Worm (Caenorhabditis elegans) whole organism, late embryonic: ENCODE results near the gene F08D12.4.
A peak's percentile ranks its signal among the peaks of the same experiment; 100 is the strongest.

ENCODE experiments used
- C08G9.2 ChIP-seq: sonication (generic microtip); optimal IDR thresholded peaks from 2 replicates; lab custom pipeline; 2016; ENCODE audit warnings: mild to moderate bottlenecking, missing genetic modification characterization, moderate library complexity, missing compliant biosample characterization
- F13H6.1 ChIP-seq: sonication (generic microtip); optimal IDR thresholded peaks from 2 replicates; lab custom pipeline; 2016; ENCODE audit warnings: missing genetic modification characterization, missing compliant biosample characterization
- K02D7.2 ChIP-seq: sonication (generic microtip); optimal IDR thresholded peaks from 2 replicates; lab custom pipeline; 2017; ENCODE audit warnings: mild to moderate bottlenecking, missing genetic modification characterization, missing compliant biosample characterization
- K09A11.1 ChIP-seq: sonication (generic microtip); optimal IDR thresholded peaks from 2 replicates; lab custom pipeline; 2017; ENCODE audit warnings: antibody characterized with exemption, mild to moderate bottlenecking, missing genetic modification characterization, missing compliant biosample characterization; ENCODE audit not compliant: insufficient read depth
- T23F11.4 ChIP-seq: fragments of 200-800 bp; sonication (Bioruptor generic); optimal IDR thresholded peaks from 2 replicates; lab custom pipeline; 2018; ENCODE audit warnings: mild to moderate bottlenecking, missing genetic modification characterization, missing compliant biosample characterization
- ceh-14 ChIP-seq: sonication (generic microtip); optimal IDR thresholded peaks from 2 replicates; lab custom pipeline; 2016; ENCODE audit warnings: missing genotype, missing genetic modification characterization, missing compliant biosample characterization
- ceh-2 ChIP-seq: sonication (generic microtip); optimal IDR thresholded peaks from 2 replicates; lab custom pipeline; 2016; ENCODE audit warnings: missing genotype, missing genetic modification characterization, missing compliant biosample characterization
- ceh-24 ChIP-seq: sonication (generic microtip); optimal IDR thresholded peaks from 2 replicates; lab custom pipeline; 2016; ENCODE audit warnings: mild to moderate bottlenecking, missing genetic modification characterization, missing compliant biosample characterization
- ceh-30 ChIP-seq: fragments of 150-350 bp; optimal IDR thresholded peaks from 2 replicates; lab custom pipeline; 2014; ENCODE audit warnings: missing biosample characterization, missing genetic modification characterization
- ceh-34 ChIP-seq: sonication (generic microtip); optimal IDR thresholded peaks from 2 replicates; lab custom pipeline; 2016; ENCODE audit warnings: mild to moderate bottlenecking, missing genetic modification characterization, missing compliant biosample characterization
- ceh-45 ChIP-seq: fragments of 200-800 bp; sonication (Bioruptor generic); IDR thresholded peaks from 2 replicates; pipeline ENCODE4 v1.3.6; 2022; ENCODE audit warnings: missing genetic modification reagents, missing genetic modification characterization, missing compliant biosample characterization
- ceh-48 ChIP-seq: sonication (generic microtip); optimal IDR thresholded peaks from 2 replicates; lab custom pipeline; 2016; ENCODE audit warnings: missing genetic modification characterization, inconsistent platforms, missing compliant biosample characterization
- ceh-6 ChIP-seq: fragments of 200-800 bp; sonication (Bioruptor generic); optimal IDR thresholded peaks from 2 replicates; lab custom pipeline; 2018; ENCODE audit warnings: mild to moderate bottlenecking, missing genetic modification characterization, missing compliant biosample characterization
- ceh-9 ChIP-seq: sonication (generic microtip); optimal IDR thresholded peaks from 2 replicates; lab custom pipeline; 2016; ENCODE audit warnings: mild to moderate bottlenecking, missing genetic modification characterization, inconsistent platforms, missing compliant biosample characterization
- dve-1 ChIP-seq: sonication (generic microtip); optimal IDR thresholded peaks from 2 replicates; lab custom pipeline; 2017; ENCODE audit warnings: antibody characterized with exemption, mild to moderate bottlenecking, missing genetic modification characterization, missing compliant biosample characterization
- ets-4 ChIP-seq: sonication (generic microtip); optimal IDR thresholded peaks from 2 replicates; lab custom pipeline; 2016; ENCODE audit warnings: missing genetic modification characterization, missing compliant biosample characterization
- eyg-1 ChIP-seq: sonication (generic microtip); optimal IDR thresholded peaks from 2 replicates; lab custom pipeline; 2016; ENCODE audit warnings: missing genotype, missing genetic modification characterization, missing compliant biosample characterization
- fkh-10 ChIP-seq: fragments of 150-350 bp; optimal IDR thresholded peaks from 2 replicates; lab custom pipeline; 2014; ENCODE audit warnings: missing biosample characterization, missing genetic modification reagents, missing genetic modification characterization
- fkh-6 ChIP-seq: sonication (generic microtip); optimal IDR thresholded peaks from 2 replicates; lab custom pipeline; 2016; ENCODE audit warnings: missing genetic modification characterization, missing compliant biosample characterization
- gmeb-2 ChIP-seq: sonication (generic microtip); optimal IDR thresholded peaks from 2 replicates; lab custom pipeline; 2016; ENCODE audit warnings: missing genetic modification characterization, inconsistent platforms, missing compliant biosample characterization
- hlh-30 ChIP-seq: sonication (generic microtip); optimal IDR thresholded peaks from 2 replicates; lab custom pipeline; 2017; ENCODE audit warnings: antibody characterized with exemption, missing genetic modification characterization, missing compliant biosample characterization; ENCODE audit not compliant: insufficient read depth
- hlh-6 ChIP-seq: sonication (generic microtip); optimal IDR thresholded peaks from 2 replicates; lab custom pipeline; 2016; ENCODE audit warnings: missing genotype, missing genetic modification characterization, missing compliant biosample characterization
- lim-6 ChIP-seq: sonication (generic microtip); optimal IDR thresholded peaks from 2 replicates; lab custom pipeline; 2016; ENCODE audit warnings: missing genetic modification characterization, missing compliant biosample characterization
- nhr-11 ChIP-seq: fragments of 150-350 bp; optimal IDR thresholded peaks from 2 replicates; lab custom pipeline; 2014; ENCODE audit warnings: missing biosample characterization, missing genetic modification characterization
- nhr-232 ChIP-seq: sonication (generic microtip); optimal IDR thresholded peaks from 2 replicates; lab custom pipeline; 2016; ENCODE audit warnings: missing genetic modification characterization, missing compliant biosample characterization
- npax-4 ChIP-seq: sonication (generic microtip); optimal IDR thresholded peaks from 2 replicates; lab custom pipeline; 2016; ENCODE audit warnings: missing genetic modification characterization, missing compliant biosample characterization
- odd-2 ChIP-seq: sonication (generic microtip); optimal IDR thresholded peaks from 2 replicates; lab custom pipeline; 2017; ENCODE audit warnings: antibody characterized with exemption, mild to moderate bottlenecking, missing genetic modification characterization, missing compliant biosample characterization
- pat-9 ChIP-seq: fragments of 200-800 bp; sonication (Bioruptor generic); optimal IDR thresholded peaks from 2 replicates; lab custom pipeline; 2018; ENCODE audit warnings: mild to moderate bottlenecking, missing genetic modification characterization, moderate library complexity, missing compliant biosample characterization
- pha-4 ChIP-seq: fragments of 150-350 bp; optimal IDR thresholded peaks from 2 replicates; lab custom pipeline; 2018; ENCODE audit warnings: missing biosample characterization, missing genetic modification reagents, missing genetic modification characterization
- sdc-2 ChIP-seq: sonication (generic microtip); optimal IDR thresholded peaks from 2 replicates; lab custom pipeline; 2016; ENCODE audit warnings: missing genotype, missing genetic modification characterization, missing compliant biosample characterization
- sox-2 ChIP-seq: fragments of 200-800 bp; sonication (Bioruptor generic); IDR thresholded peaks from 2 replicates; pipeline ENCODE4 v1.3.6; 2022; ENCODE audit warnings: missing genetic modification reagents, missing genetic modification characterization, missing compliant biosample characterization
- tbx-2 ChIP-seq: sonication (generic microtip); optimal IDR thresholded peaks from 2 replicates; lab custom pipeline; 2016; ENCODE audit warnings: missing genetic modification characterization, missing compliant biosample characterization
- tbx-7 ChIP-seq: sonication (generic microtip); optimal IDR thresholded peaks from 2 replicates; lab custom pipeline; 2016; ENCODE audit warnings: missing genotype, missing genetic modification characterization, missing compliant biosample characterization
- ttx-3 ChIP-seq: sonication (generic microtip); optimal IDR thresholded peaks from 2 replicates; lab custom pipeline; 2016; ENCODE audit warnings: missing genetic modification reagents, missing genetic modification characterization, missing compliant biosample characterization
- unc-55 ChIP-seq: sonication (generic microtip); optimal IDR thresholded peaks from 2 replicates; lab custom pipeline; 2017; ENCODE audit warnings: missing biosample characterization, missing genetic modification reagents, missing genetic modification characterization
- unc-86 ChIP-seq: sonication (generic microtip); optimal IDR thresholded peaks from 2 replicates; lab custom pipeline; 2016; ENCODE audit warnings: missing genetic modification characterization, missing compliant biosample characterization
- zip-5 ChIP-seq: sonication (generic microtip); optimal IDR thresholded peaks from 2 replicates; lab custom pipeline; 2016; ENCODE audit warnings: missing genetic modification characterization, missing compliant biosample characterization

Gene F08D12.4

DNA sequence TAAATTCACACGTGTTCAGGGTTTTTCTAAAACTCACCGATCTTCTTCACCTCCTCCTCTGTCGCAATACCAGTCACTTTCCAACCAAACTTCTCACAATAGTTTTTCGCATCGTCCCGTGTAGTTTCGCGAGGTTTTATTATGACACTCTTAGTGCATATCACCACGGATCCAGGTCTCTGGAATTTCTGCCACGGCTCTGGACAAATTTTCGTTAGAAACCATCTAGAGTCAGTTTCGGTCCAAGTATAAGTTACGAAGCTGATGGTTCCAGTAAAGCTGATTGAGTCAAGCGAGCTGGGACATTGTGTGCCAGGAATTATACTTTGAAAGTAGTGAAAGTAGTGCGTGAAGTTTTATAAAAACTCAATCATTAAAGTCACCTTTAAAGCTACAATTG lies 21.6 kb upstream of the F08D12.4 start:
- no peak for TF ChIP-seq ceh-24 (tag; lab: Kevin White, UChicago)

- TF ChIP-seq ceh-34 (tag; lab: Kevin White, UChicago) (no peak), nhr-232 (tag; lab: Kevin White, UChicago) (no peak), odd-2 (tag; lab: Kevin White, UChicago) (no peak), tbx-7 (tag; lab: Kevin White, UChicago) (no peak), K02D7.2 (no peak), nhr-11 (tag; lab: Kevin White, UChicago) (no peak), C08G9.2 (no peak), eyg-1 (tag; lab: Kevin White, UChicago) (no peak), F13H6.1 (tag; lab: Kevin White, UChicago) (no peak), sox-2 (GFP tag; lab: Robert Waterston, UW) (no peak), ets-4 (no peak), ceh-6 (no peak), K09A11.1 (no peak)
These were observed 20.0 kb upstream of the F08D12.4 start, which contains the start of gene F29A7.8 for ce11 chrII:2757954-2758353. Gene F29A7.8, minus strand, starts transcription at chrII:2758054.

DNA sequence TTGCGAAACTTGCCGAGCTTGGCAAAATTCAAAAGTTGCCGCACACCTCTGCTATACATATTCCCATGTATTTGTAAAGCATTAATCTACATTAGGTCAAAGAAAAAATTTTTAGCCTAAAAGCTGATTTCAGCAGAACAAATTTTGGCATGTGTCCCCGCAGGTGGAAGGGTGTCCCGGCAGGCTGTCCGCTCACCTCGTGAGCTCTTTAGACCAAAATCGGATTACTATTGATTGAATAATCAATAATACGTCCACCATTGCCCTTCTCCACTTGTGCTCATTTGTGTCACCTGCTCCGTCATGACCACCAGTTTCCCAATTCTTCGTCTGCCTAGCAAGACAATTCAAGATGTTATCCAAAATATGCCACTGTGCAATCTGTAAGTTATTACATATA lies 19.5 kb upstream of the F08D12.4 start, which contains the start of gene fbxb-107:
fbxb-107 (plus strand) TSS at position 297 of the 400 bp plus-strand sequence.
- TF ChIP-seq hlh-30 (tag; lab: Kevin White, UChicago) (peak; percentile 72), lim-6 (tag; lab: Kevin White, UChicago) (no peak), ceh-45 (GFP tag; lab: Robert Waterston, UW) (no peak), tbx-7 (tag; lab: Kevin White, UChicago) (no peak), ceh-48 (tag; lab: Kevin White, UChicago) (peak; percentile 54), dve-1 (no peak), ceh-14 (tag; lab: Kevin White, UChicago) (no peak), ttx-3 (tag; lab: Kevin White, UChicago) (no peak), T23F11.4 (no peak), unc-86 (tag; lab: Kevin White, UChicago) (no peak), nhr-11 (tag; lab: Kevin White, UChicago) (no peak), fkh-10 (GFP tag; lab: Kevin White, UChicago) (no peak)
- TF ChIP-seq, all 69 proteins: peak for 2

DNA sequence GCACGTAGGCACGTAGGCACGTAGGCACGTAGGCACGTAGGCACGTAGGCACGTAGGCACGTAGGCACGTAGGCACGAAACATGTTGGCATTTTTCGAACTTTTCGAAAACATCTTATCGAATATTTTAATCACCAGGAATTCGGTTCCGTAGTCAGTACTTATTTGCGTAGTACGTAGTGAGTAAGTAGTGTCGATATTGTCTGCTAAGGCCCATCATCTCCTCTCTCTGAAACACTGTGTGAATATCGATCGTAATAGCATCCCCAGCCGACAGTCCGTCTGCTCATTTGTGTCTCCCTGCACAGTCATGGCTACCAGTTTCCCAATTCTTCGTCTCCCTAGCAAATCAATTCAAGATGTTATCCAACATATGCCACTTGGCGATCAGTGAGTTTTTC lies 15.8 kb upstream of the F08D12.4 start, which contains the start of gene fbxb-106:
fbxb-106 (plus strand) TSS at position 301 of the 400 bp plus-strand sequence.
- TF ChIP-seq sox-2 (GFP tag; lab: Robert Waterston, UW) (no peak), ceh-30 (no peak), npax-4 (tag; lab: Kevin White, UChicago) (no peak), pat-9 (no peak), ceh-48 (tag; lab: Kevin White, UChicago) (no peak), gmeb-2 (tag; lab: Kevin White, UChicago) (no peak), zip-5 (tag; lab: Kevin White, UChicago) (no peak), ceh-9 (tag; lab: Kevin White, UChicago) (no peak), ceh-14 (tag; lab: Kevin White, UChicago) (no peak), eyg-1 (tag; lab: Kevin White, UChicago) (no peak), ceh-6 (no peak), unc-55 (GFP tag; lab: Kevin White, UChicago) (no peak), hlh-6 (tag; lab: Kevin White, UChicago) (no peak), ceh-2 (tag; lab: Kevin White, UChicago) (no peak), tbx-2 (no peak), tbx-7 (tag; lab: Kevin White, UChicago) (no peak), sdc-2 (tag; lab: Kevin White, UChicago) (no peak), pha-4 (tag; lab: Kevin White, UChicago) (no peak), ets-4 (no peak), fkh-6 (tag; lab: Kevin White, UChicago) (no peak)
